Worm (Caenorhabditis elegans) whole organism, L4 larva: Measurements from ENCODE around the gene lron-2.

Source experiments
- F26F4.8 ChIP-seq: fragments of 200-800 bp; sonication (Bioruptor generic); conservative IDR thresholded peaks from 2 replicates; pipeline ENCODE4 v1.3.6; 2022; ENCODE audit warnings: missing genetic modification characterization, missing compliant biosample characterization
- F49E8.2 ChIP-seq: sonication (generic microtip); optimal IDR thresholded peaks from 2 replicates; lab custom pipeline; 2016; ENCODE audit warnings: missing compliant biosample characterization, mild to moderate bottlenecking, missing genetic modification characterization, borderline replicate concordance
- T20F7.1 ChIP-seq: fragments of 200-800 bp; sonication (Bioruptor generic); optimal IDR thresholded peaks from 2 replicates; lab custom pipeline; 2018; ENCODE audit warnings: mild to moderate bottlenecking, missing genetic modification characterization, missing compliant biosample characterization
- Y48G9A.11 ChIP-seq: fragments of 200-800 bp; sonication (Bioruptor generic); IDR thresholded peaks from 2 replicates; pipeline ENCODE4 v1.3.6; 2022; ENCODE audit warnings: missing genetic modification reagents, missing genetic modification characterization, missing compliant biosample characterization
- ZK337.2 ChIP-seq: fragments of 200-800 bp; sonication (Bioruptor generic); IDR thresholded peaks from 2 replicates; pipeline ENCODE4 v1.3.6; 2022; ENCODE audit warnings: missing genetic modification reagents, missing genetic modification characterization, missing compliant biosample characterization
- aha-1 ChIP-seq: fragments of 150-350 bp; peaks from one replicate; lab custom pipeline; 2014; ENCODE audit warnings: missing biosample characterization, missing genetic modification characterization
- ama-1 ChIP-seq: fragments of 150-350 bp; optimal IDR thresholded peaks from 2 replicates; lab custom pipeline; 2014; ENCODE audit warnings: inconsistent platforms, mixed read lengths
- ceh-20 ChIP-seq: fragments of 200-800 bp; sonication (Bioruptor generic); IDR thresholded peaks from 2 replicates; pipeline ENCODE4 v1.3.6; 2022; ENCODE audit warnings: missing genetic modification reagents, missing genetic modification characterization, missing compliant biosample characterization
- ceh-32 ChIP-seq: sonication (generic microtip); optimal IDR thresholded peaks from 2 replicates; lab custom pipeline; 2016; ENCODE audit warnings: mild to moderate bottlenecking, missing genetic modification characterization, missing compliant biosample characterization; ENCODE audit not compliant: poor library complexity
- ceh-62 ChIP-seq: sonication (generic microtip); optimal IDR thresholded peaks from 2 replicates; lab custom pipeline; 2017; ENCODE audit warnings: missing biosample characterization, missing genetic modification characterization
- ctbp-1 ChIP-seq: fragments of 200-800 bp; sonication (Bioruptor generic); IDR thresholded peaks from 2 replicates; pipeline ENCODE4 v1.3.6; 2022; ENCODE audit warnings: missing genetic modification reagents, missing genetic modification characterization, missing compliant biosample characterization
- dmd-8 ChIP-seq: fragments of 200-800 bp; sonication (Bioruptor generic); IDR thresholded peaks from 2 replicates; pipeline ENCODE4 v1.3.6; 2022; ENCODE audit warnings: missing genetic modification characterization, missing compliant biosample characterization
- egl-43 ChIP-seq: fragments of 200-800 bp; sonication (Bioruptor generic); IDR thresholded peaks from 2 replicates; pipeline ENCODE4 v1.3.6; 2022; ENCODE audit warnings: missing genetic modification reagents, missing genetic modification characterization, missing compliant biosample characterization
- fos-1 ChIP-seq: fragments of 150-350 bp; optimal IDR thresholded peaks from 2 replicates; lab custom pipeline; 2014; ENCODE audit warnings: missing biosample characterization, missing genetic modification characterization
- hmg-1.1 ChIP-seq: fragments of 200-800 bp; sonication (Bioruptor generic); IDR thresholded peaks from 2 replicates; pipeline ENCODE4 v1.3.6; 2022; ENCODE audit warnings: missing genetic modification reagents, missing genetic modification characterization, missing compliant biosample characterization
- lin-38 ChIP-seq: fragments of 200-800 bp; sonication (Bioruptor generic); IDR thresholded peaks from 2 replicates; pipeline ENCODE4 v1.3.6; 2022; ENCODE audit warnings: missing genetic modification reagents, missing genetic modification characterization, missing compliant biosample characterization
- madf-5 ChIP-seq, 2 experiments: fragments of 200-800 bp; sonication (Bioruptor generic); IDR thresholded peaks; 2 replicates each; pipeline ENCODE4 v1.3.6; 2022; ENCODE audit warnings: missing compliant biosample characterization in 2 of 2, missing genetic modification characterization in 2 of 2
- mdl-1 ChIP-seq, 2 experiments: fragments of 150-350 bp in 1 of 2; sonication (generic microtip) in 1 of 2; optimal IDR thresholded peaks; 2 replicates each; lab custom pipeline; 2014 to 2017; ENCODE audit warnings: missing biosample characterization in 2 of 2, missing genetic modification characterization in 2 of 2
- mep-1 ChIP-seq: fragments of 150-350 bp; sonication (generic microtip); optimal IDR thresholded peaks from 3 replicates; lab custom pipeline; 2014; ENCODE audit warnings: missing biosample characterization, missing genetic modification characterization
- mxl-2 ChIP-seq: fragments of 200-800 bp; sonication (Bioruptor generic); conservative IDR thresholded peaks from 2 replicates; pipeline ENCODE4 v1.3.6; 2022; ENCODE audit warnings: missing genetic modification reagents, missing genetic modification characterization, missing compliant biosample characterization
- nhr-11 ChIP-seq: fragments of 150-350 bp; optimal IDR thresholded peaks from 2 replicates; lab custom pipeline; 2014; ENCODE audit warnings: missing biosample characterization, missing genetic modification characterization
- nhr-237 ChIP-seq: sonication (generic microtip); optimal IDR thresholded peaks from 2 replicates; lab custom pipeline; 2017; ENCODE audit warnings: missing biosample characterization, missing genetic modification characterization
- nhr-41 ChIP-seq: fragments of 200-800 bp; sonication (Bioruptor generic); IDR thresholded peaks from 2 replicates; pipeline ENCODE4 v1.3.6; 2022; ENCODE audit warnings: missing genetic modification reagents, missing genetic modification characterization, missing compliant biosample characterization
- nhr-42 ChIP-seq: fragments of 200-800 bp; sonication (Bioruptor generic); IDR thresholded peaks from 2 replicates; pipeline ENCODE4 v1.3.6; 2022; ENCODE audit warnings: missing genetic modification characterization, missing compliant biosample characterization
- nhr-48 ChIP-seq: sonication (generic microtip); optimal IDR thresholded peaks from 2 replicates; lab custom pipeline; 2016; ENCODE audit warnings: mild to moderate bottlenecking, missing genetic modification characterization, missing compliant biosample characterization
- php-3 ChIP-seq: fragments of 200-800 bp; sonication (Bioruptor generic); IDR thresholded peaks from 2 replicates; pipeline ENCODE4 v1.3.6; 2022; ENCODE audit warnings: missing genetic modification reagents, missing genetic modification characterization, missing compliant biosample characterization
- rbr-2 ChIP-seq: sonication (generic microtip); optimal IDR thresholded peaks from 2 replicates; lab custom pipeline; 2016; ENCODE audit warnings: missing genotype, missing genetic modification characterization, missing compliant biosample characterization
- saeg-2 ChIP-seq: fragments of 200-800 bp; sonication (Bioruptor generic); IDR thresholded peaks from 2 replicates; pipeline ENCODE4 v1.3.6; 2022; ENCODE audit warnings: missing genetic modification reagents, missing genetic modification characterization, missing compliant biosample characterization
- set-16 ChIP-seq: fragments of 200-800 bp; sonication (Bioruptor generic); IDR thresholded peaks from 2 replicates; pipeline ENCODE4 v1.3.6; 2022; ENCODE audit warnings: missing genetic modification reagents, missing genetic modification characterization, missing compliant biosample characterization
- unc-39 ChIP-seq: sonication (generic microtip); optimal IDR thresholded peaks from 2 replicates; lab custom pipeline; 2017; ENCODE audit warnings: missing biosample characterization, missing genetic modification characterization
- unc-62 ChIP-seq, 3 experiments: fragments of 150-350 bp in 1 of 3; sonication (generic microtip); optimal IDR thresholded peaks in 2 of 3; peaks in 1 of 3; 1 replicate in 1 of 3; 2 replicates in 2 of 3; lab custom pipeline; 2014 to 2017; ENCODE audit warnings: missing biosample characterization in 3 of 3, missing genetic modification characterization in 3 of 3, missing genetic modification reagents in 3 of 3, missing genotype in 1 of 3
- vab-7 ChIP-seq: fragments of 200-800 bp; sonication (Bioruptor generic); IDR thresholded peaks from 2 replicates; pipeline ENCODE4 v1.3.6; 2022; ENCODE audit warnings: missing genetic modification reagents, missing genetic modification characterization, missing compliant biosample characterization

Gene lron-2

DNA sequence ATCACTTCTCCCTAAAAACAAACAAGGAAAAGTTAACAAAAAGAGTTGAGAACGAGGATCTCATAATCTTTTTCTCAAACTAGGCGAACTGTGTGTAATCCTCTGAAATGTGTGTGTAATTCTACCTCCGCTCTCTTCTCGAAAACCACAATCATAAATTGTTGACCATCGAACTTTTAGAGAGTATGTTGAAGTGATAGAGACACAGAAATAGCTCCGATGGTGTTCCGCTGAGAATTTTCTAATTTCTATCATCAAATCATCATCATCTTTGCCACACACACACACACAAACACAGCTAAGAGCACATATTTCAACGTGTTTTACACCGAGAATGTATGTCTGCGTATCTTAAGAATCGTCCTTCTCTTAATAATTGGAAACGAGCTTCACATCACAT lies 8.2 kb upstream of the lron-2 start:
- TF ChIP-seq Y48G9A.11 (GFP tag; lab: Robert Waterston, UW) = no peak
- TF ChIP-seq unc-62 (GFP tag; optimal IDR thresholded peaks at IDR 0.05 in 1 of 2; lab: Kevin White, UChicago) = peak in 1 of 2 experiments; percentile 87
- no peak for TF ChIP-seq unc-62 (tag; optimal IDR thresholded peaks at IDR 0.05; lab: Kevin White, UChicago)

DNA sequence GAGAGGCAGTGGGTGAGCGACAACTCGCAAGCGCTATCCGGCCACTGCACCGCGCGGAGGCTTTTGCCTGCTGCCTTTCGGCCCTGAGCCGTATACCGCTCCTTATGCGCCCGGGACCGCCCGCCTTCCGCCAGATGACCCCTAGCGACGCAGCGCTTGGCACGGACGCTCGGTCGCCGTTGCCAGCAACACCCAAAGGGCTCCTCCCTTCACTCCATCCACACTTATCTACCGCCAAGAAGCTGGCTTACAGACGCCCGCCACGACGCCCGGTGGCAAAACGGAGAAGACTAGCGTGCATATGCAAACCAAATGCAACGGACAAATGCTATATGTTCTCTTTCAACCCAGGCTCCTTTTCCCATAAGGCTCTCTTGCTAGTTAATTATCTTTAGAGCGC lies 6.0 kb upstream of the lron-2 start:
- no peak for TF ChIP-seq nhr-42
- no peak for TF ChIP-seq mxl-2 (GFP tag; lab: Robert Waterston, UW)
- peak; percentile 43 for TF ChIP-seq rbr-2 (tag; lab: Kevin White, UChicago)
- peak in 1 of 2 experiments; percentile 62; a peak in 1 of 4 replicates for TF ChIP-seq madf-5 (GFP tag; IDR thresholded peaks at IDR 0.05; lab: Robert Waterston, UW)
- peak; percentile 86 for TF ChIP-seq egl-43 (GFP tag; lab: Robert Waterston, UW)
- TF ChIP-seq set-16 = peak; percentile 98
- peak; percentile 33; the same call in 1 of the 2 replicates for TF ChIP-seq hmg-1.1 (GFP tag; lab: Robert Waterston, UW)
- 0 out of 2 replicates have a peak, but pooled peaks have one; percentile 5 for TF ChIP-seq vab-7

DNA sequence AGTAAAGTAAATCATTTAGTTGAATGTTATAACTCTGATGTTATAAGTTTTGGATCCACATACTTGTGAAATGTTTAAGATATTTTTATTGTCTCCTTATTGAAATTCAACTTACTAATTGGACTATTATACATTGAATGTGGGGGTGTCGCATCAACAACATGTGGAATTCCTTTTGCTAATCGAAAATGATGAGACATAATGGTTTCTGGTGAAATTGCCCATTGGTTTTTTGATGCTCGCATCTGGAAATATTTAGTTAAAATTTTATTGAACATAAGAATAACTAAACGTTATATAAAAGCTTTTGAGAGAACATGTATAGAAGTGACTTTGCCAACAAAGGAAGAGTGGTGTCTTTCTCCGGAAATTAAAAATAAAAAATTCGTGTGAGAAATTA lies 4.6 kb upstream of the lron-2 start, which contains the start of gene ZK682.7:
Gene ZK682.7, minus strand, starts transcription at position 247 of the 400 bp plus-strand sequence.
- TF ChIP-seq ZK337.2 (GFP tag; lab: Robert Waterston, UW) = no peak
- no peak for TF ChIP-seq unc-39 (tag; lab: Kevin White, UChicago)
- no peak for TF ChIP-seq mep-1 (tag; lab: Kevin White, UChicago)
- no peak for TF ChIP-seq ceh-62 (tag; lab: Kevin White, UChicago)

DNA sequence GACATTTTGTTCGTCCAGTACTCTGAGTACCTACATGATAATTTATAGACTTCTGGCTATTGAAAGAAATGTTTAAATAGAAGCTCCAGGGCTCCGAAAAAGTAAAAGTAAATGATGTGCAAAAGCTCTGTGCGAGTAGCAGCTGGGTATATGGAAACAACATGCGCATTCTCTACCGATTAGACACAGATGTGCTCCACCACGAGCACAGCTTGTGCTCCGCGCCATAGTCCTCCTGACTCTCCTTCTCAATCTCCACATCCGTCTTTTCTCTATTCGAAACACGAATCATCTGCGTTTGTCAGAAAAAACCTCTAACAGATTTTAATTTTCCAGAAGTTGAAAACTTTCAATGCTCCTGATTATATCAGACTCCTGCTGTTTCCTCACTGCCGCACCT lies 3.9 kb downstream of the lron-2 start:
- TF ChIP-seq T20F7.1 (GFP tag; lab: Kevin White, UChicago) (no peak), saeg-2 (GFP tag; lab: Robert Waterston, UW) (no peak), ZK337.2 (GFP tag; lab: Robert Waterston, UW) (no peak), nhr-237 (tag; lab: Kevin White, UChicago) (no peak), F49E8.2 (tag; lab: Kevin White, UChicago) (no peak), rbr-2 (tag; lab: Kevin White, UChicago) (no peak), dmd-8 (no peak)

DNA sequence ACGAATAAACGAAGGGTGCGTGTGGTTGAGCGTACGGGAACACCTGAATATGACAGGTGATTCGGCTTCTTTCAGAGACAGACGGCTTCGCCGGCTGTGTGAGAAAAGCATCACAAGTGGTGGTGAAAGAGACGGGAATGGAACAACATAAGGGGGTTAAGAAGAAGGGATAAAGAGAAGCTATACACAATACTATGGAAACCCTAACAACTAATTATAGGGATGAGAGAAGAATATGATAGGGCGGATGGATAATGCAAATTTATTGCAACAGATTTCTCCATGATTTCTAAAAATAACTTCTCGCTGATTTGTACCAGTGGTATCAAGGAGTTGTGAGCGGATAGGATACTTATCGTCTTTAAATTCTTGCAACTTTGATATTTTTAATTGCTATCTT lies 5.2 kb downstream of the lron-2 start, which contains the start of gene hlh-10:
Gene hlh-10, minus strand, starts transcription at position 101 of the 400 bp plus-strand sequence.
- TF ChIP-seq nhr-41 (GFP tag; lab: Robert Waterston, UW) = no peak
- no peak for TF ChIP-seq unc-62 (GFP tag; optimal IDR thresholded peaks at IDR 0.05 in 1 of 2; lab: Kevin White, UChicago)
- no peak for TF ChIP-seq unc-62 (tag; optimal IDR thresholded peaks at IDR 0.05; lab: Kevin White, UChicago)
- TF ChIP-seq nhr-11 (tag; lab: Kevin White, UChicago) = no peak
- TF ChIP-seq ceh-32 (tag; lab: Kevin White, UChicago) = no peak
- no peak for TF ChIP-seq php-3 (GFP tag; lab: Robert Waterston, UW)
- TF ChIP-seq lin-38 (GFP tag; lab: Robert Waterston, UW) = no peak
- no peak for TF ChIP-seq ama-1 (lab: Kevin White, UChicago)
- TF ChIP-seq fos-1 (tag; lab: Kevin White, UChicago) = no peak
- no peak for TF ChIP-seq hmg-1.1 (GFP tag; lab: Robert Waterston, UW)
- TF ChIP-seq ctbp-1 = no peak
- TF ChIP-seq, all 104 proteins: peak for 0

DNA sequence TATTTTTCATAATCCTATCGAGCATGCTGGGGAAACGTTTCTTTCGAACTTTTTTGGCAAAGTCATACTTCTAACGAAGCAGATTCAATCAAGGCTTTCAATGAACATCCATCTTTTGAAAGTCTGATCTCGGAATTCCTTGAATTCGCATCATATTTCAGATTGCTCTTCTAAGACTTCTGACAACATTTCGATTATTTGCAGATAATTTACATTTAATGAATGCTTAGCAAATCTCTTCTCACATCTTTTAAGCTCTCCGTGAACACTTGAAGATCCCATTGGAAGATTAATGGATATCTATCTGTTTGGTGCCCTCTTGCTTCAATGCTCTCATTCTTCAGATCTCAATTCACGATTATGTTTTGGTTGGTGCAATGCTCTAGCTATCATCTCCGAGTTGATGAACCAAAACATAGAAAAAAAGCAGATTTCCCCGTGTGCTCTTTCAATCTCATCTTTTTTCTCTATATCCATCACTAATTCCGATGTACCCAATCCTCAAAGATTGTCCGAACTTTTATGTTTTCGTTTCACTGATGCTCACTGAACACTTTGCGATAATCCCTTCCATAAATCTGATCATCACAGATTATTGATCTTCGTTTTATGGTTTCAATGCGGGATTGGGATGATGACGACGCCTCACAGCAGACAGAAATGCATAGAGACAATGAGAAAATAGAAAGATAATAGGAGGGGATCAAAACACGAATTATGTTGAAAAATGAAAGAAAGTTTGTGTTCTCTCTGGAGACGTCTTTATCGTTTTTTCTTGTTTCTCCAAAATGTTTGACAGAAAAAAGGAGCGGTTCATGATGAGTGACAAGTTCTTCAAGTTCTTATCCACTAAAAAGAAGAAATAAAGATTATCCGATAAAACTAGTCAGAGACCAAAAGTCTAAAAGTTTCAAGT lies 13.0 kb downstream of the lron-2 start:
- TF ChIP-seq unc-62 (GFP tag; optimal IDR thresholded peaks at IDR 0.05 in 1 of 2; lab: Kevin White, UChicago) (peak in 1 of 2 experiments; percentile 89), unc-62 (tag; optimal IDR thresholded peaks at IDR 0.05; lab: Kevin White, UChicago) (no peak), ceh-20 (peak; percentile 21; the same call in 1 of the 2 replicates), aha-1 (tag; lab: Kevin White, UChicago) (peak; percentile 76), mdl-1 (tag; optimal IDR thresholded peaks at IDR 0.05; lab: Kevin White, UChicago) (peak in 1 of 2 experiments; percentile 52), nhr-48 (tag; lab: Kevin White, UChicago) (peak; percentile 23), F26F4.8 (no peak), ZK337.2 (GFP tag; lab: Robert Waterston, UW) (no peak)
